Worm (Caenorhabditis elegans) whole organism, L4 larva: Measurements from ENCODE around the gene F52H2.5.

Experiments used
- F26F4.8 ChIP-seq: fragments of 200-800 bp; sonication (Bioruptor generic); conservative IDR thresholded peaks from 2 replicates; pipeline ENCODE4 v1.3.6; 2022; ENCODE audit warnings: missing genetic modification characterization, missing compliant biosample characterization
- F49E8.2 ChIP-seq: sonication (generic microtip); optimal IDR thresholded peaks from 2 replicates; lab custom pipeline; 2016; ENCODE audit warnings: missing compliant biosample characterization, mild to moderate bottlenecking, missing genetic modification characterization, borderline replicate concordance
- R02D3.7 ChIP-seq: fragments of 150-350 bp; sonication (generic microtip); optimal IDR thresholded peaks from 3 replicates; lab custom pipeline; 2014; ENCODE audit warnings: missing biosample characterization, missing genetic modification characterization
- T20F7.1 ChIP-seq: fragments of 200-800 bp; sonication (Bioruptor generic); optimal IDR thresholded peaks from 2 replicates; lab custom pipeline; 2018; ENCODE audit warnings: mild to moderate bottlenecking, missing genetic modification characterization, missing compliant biosample characterization
- T26A8.4 ChIP-seq: fragments of 200-800 bp; sonication (Bioruptor generic); IDR thresholded peaks from 2 replicates; pipeline ENCODE4 v1.3.6; 2022; ENCODE audit warnings: missing genetic modification characterization, missing compliant biosample characterization
- Y105C5A.15 ChIP-seq: fragments of 200-800 bp; sonication (Bioruptor generic); IDR thresholded peaks from 2 replicates; pipeline ENCODE4 v1.3.6; 2022; ENCODE audit warnings: missing genetic modification characterization, missing compliant biosample characterization
- Y48G9A.11 ChIP-seq: fragments of 200-800 bp; sonication (Bioruptor generic); IDR thresholded peaks from 2 replicates; pipeline ENCODE4 v1.3.6; 2022; ENCODE audit warnings: missing genetic modification reagents, missing genetic modification characterization, missing compliant biosample characterization
- ZK546.5 ChIP-seq, 2 experiments: sonication (generic microtip); optimal IDR thresholded peaks; 2 replicates each; lab custom pipeline; 2017; ENCODE audit warnings: missing biosample characterization in 2 of 2, missing genetic modification characterization in 2 of 2
- aly-2 ChIP-seq: sonication (generic microtip); optimal IDR thresholded peaks from 2 replicates; lab custom pipeline; 2018; ENCODE audit warnings: missing biosample characterization, missing genetic modification characterization
- ama-1 ChIP-seq: fragments of 150-350 bp; optimal IDR thresholded peaks from 2 replicates; lab custom pipeline; 2014; ENCODE audit warnings: inconsistent platforms, mixed read lengths
- arid-1 ChIP-seq: fragments of 200-800 bp; sonication (Bioruptor generic); conservative IDR thresholded peaks from 2 replicates; pipeline ENCODE4 v1.3.6; 2022; ENCODE audit warnings: missing genetic modification reagents, missing genetic modification characterization, missing compliant biosample characterization
- ceh-20 ChIP-seq: fragments of 200-800 bp; sonication (Bioruptor generic); IDR thresholded peaks from 2 replicates; pipeline ENCODE4 v1.3.6; 2022; ENCODE audit warnings: missing genetic modification reagents, missing genetic modification characterization, missing compliant biosample characterization
- ceh-44 ChIP-seq: fragments of 200-800 bp; sonication (Bioruptor generic); IDR thresholded peaks from 2 replicates; pipeline ENCODE4 v1.3.6; 2022; ENCODE audit warnings: missing genetic modification reagents, missing genetic modification characterization, missing compliant biosample characterization
- ceh-62 ChIP-seq: sonication (generic microtip); optimal IDR thresholded peaks from 2 replicates; lab custom pipeline; 2017; ENCODE audit warnings: missing biosample characterization, missing genetic modification characterization
- ces-1 ChIP-seq: fragments of 150-350 bp; sonication (generic microtip); optimal IDR thresholded peaks from 4 replicates; lab custom pipeline; 2014; ENCODE audit warnings: missing biosample characterization, missing genetic modification reagents, missing genetic modification characterization
- daf-12 ChIP-seq: fragments of 150-350 bp; optimal IDR thresholded peaks from 2 replicates; lab custom pipeline; 2014; ENCODE audit warnings: missing biosample characterization, missing genetic modification reagents, missing genetic modification characterization
- daf-16 ChIP-seq, 3 experiments: sonication (generic microtip); optimal IDR thresholded peaks; 2 replicates each; lab custom pipeline; 2016 to 2017; ENCODE audit warnings: missing genetic modification characterization in 3 of 3, missing genetic modification reagents in 3 of 3, mild to moderate bottlenecking in 2 of 3, missing compliant biosample characterization in 2 of 3, missing biosample characterization in 1 of 3, moderate library complexity in 1 of 3
- daf-8 ChIP-seq: fragments of 200-800 bp; sonication (Bioruptor generic); IDR thresholded peaks from 2 replicates; pipeline ENCODE4 v1.3.6; 2022; ENCODE audit warnings: missing genetic modification characterization, missing compliant biosample characterization
- dmd-6 ChIP-seq: fragments of 200-800 bp; sonication (Bioruptor generic); IDR thresholded peaks from 2 replicates; pipeline ENCODE4 v1.3.6; 2022; ENCODE audit warnings: missing genetic modification reagents, missing genetic modification characterization, missing compliant biosample characterization
- dpl-1 ChIP-seq: fragments of 150-350 bp; optimal IDR thresholded peaks from 2 replicates; lab custom pipeline; 2014; ENCODE audit warnings: missing biosample characterization, missing genetic modification reagents, missing genetic modification characterization
- duxl-1 ChIP-seq: sonication (generic microtip); optimal IDR thresholded peaks from 2 replicates; lab custom pipeline; 2016; ENCODE audit warnings: mild to moderate bottlenecking, missing genetic modification characterization, moderate library complexity, missing compliant biosample characterization; ENCODE audit not compliant: poor library complexity
- egl-27 ChIP-seq: sonication (generic microtip); optimal IDR thresholded peaks from 3 replicates; lab custom pipeline; 2017; ENCODE audit warnings: missing biosample characterization, missing genetic modification reagents, missing genetic modification characterization
- gei-8 ChIP-seq: fragments of 200-800 bp; sonication (Bioruptor generic); optimal IDR thresholded peaks from 2 replicates; lab custom pipeline; 2018; ENCODE audit warnings: mild to moderate bottlenecking, missing genetic modification characterization, missing compliant biosample characterization
- hlh-11 ChIP-seq: fragments of 200-800 bp; sonication (Bioruptor generic); optimal IDR thresholded peaks from 2 replicates; lab custom pipeline; 2018; ENCODE audit warnings: mild to moderate bottlenecking, missing genetic modification characterization, missing compliant biosample characterization
- lim-7 ChIP-seq: fragments of 200-800 bp; sonication (Bioruptor generic); IDR thresholded peaks from 2 replicates; pipeline ENCODE4 v1.3.6; 2022; ENCODE audit warnings: missing genetic modification characterization, missing compliant biosample characterization
- lin-13 ChIP-seq: fragments of 150-350 bp; optimal IDR thresholded peaks from 2 replicates; lab custom pipeline; 2014; ENCODE audit warnings: missing biosample characterization, missing genetic modification reagents, missing genetic modification characterization
- lsy-2 ChIP-seq, 2 experiments: fragments of 150-350 bp in 1 of 2; sonication (generic microtip) in 1 of 2; optimal IDR thresholded peaks; 2 replicates each; lab custom pipeline; 2014 to 2017; ENCODE audit warnings: missing biosample characterization in 2 of 2, missing genetic modification characterization in 2 of 2
- madf-5 ChIP-seq, 2 experiments: fragments of 200-800 bp; sonication (Bioruptor generic); IDR thresholded peaks; 2 replicates each; pipeline ENCODE4 v1.3.6; 2022; ENCODE audit warnings: missing compliant biosample characterization in 2 of 2, missing genetic modification characterization in 2 of 2
- madf-9 ChIP-seq: fragments of 200-800 bp; sonication (Bioruptor generic); conservative IDR thresholded peaks from 2 replicates; pipeline ENCODE4 v1.3.6; 2022; ENCODE audit warnings: missing genetic modification reagents, missing genetic modification characterization, missing compliant biosample characterization
- mdt-29 ChIP-seq: fragments of 200-800 bp; sonication (Bioruptor generic); IDR thresholded peaks from 2 replicates; pipeline ENCODE4 v1.3.6; 2022; ENCODE audit warnings: missing genetic modification reagents, missing genetic modification characterization, missing compliant biosample characterization
- mep-1 ChIP-seq: fragments of 150-350 bp; sonication (generic microtip); optimal IDR thresholded peaks from 3 replicates; lab custom pipeline; 2014; ENCODE audit warnings: missing biosample characterization, missing genetic modification characterization
- nhr-10 ChIP-seq: fragments of 150-350 bp; optimal IDR thresholded peaks from 2 replicates; lab custom pipeline; 2014; ENCODE audit warnings: missing biosample characterization, missing genetic modification characterization
- nhr-11 ChIP-seq: fragments of 150-350 bp; optimal IDR thresholded peaks from 2 replicates; lab custom pipeline; 2014; ENCODE audit warnings: missing biosample characterization, missing genetic modification characterization
- nhr-25 ChIP-seq: sonication (generic microtip); optimal IDR thresholded peaks from 2 replicates; lab custom pipeline; 2017; ENCODE audit warnings: missing genetic modification characterization, mild to moderate bottlenecking, missing compliant biosample characterization, antibody characterized with exemption, moderate library complexity, borderline replicate concordance; ENCODE audit not compliant: insufficient read depth
- nhr-41 ChIP-seq: fragments of 200-800 bp; sonication (Bioruptor generic); IDR thresholded peaks from 2 replicates; pipeline ENCODE4 v1.3.6; 2022; ENCODE audit warnings: missing genetic modification reagents, missing genetic modification characterization, missing compliant biosample characterization
- nhr-77 ChIP-seq: fragments of 150-350 bp; optimal IDR thresholded peaks from 2 replicates; lab custom pipeline; 2014; ENCODE audit warnings: missing biosample characterization, missing genetic modification characterization
- pha-4 ChIP-seq, 2 experiments: fragments of 150-350 bp in 1 of 2; fragments of 200-800 bp in 1 of 2; sonication (Bioruptor generic) in 1 of 2; IDR thresholded peaks in 1 of 2; optimal IDR thresholded peaks in 1 of 2; 2 replicates each; pipeline versions ENCODE4 v1.3.6 to Lab custom; 2014 to 2022; ENCODE audit warnings: missing genetic modification characterization in 2 of 2, missing genetic modification reagents in 2 of 2, missing biosample characterization in 1 of 2, missing compliant biosample characterization in 1 of 2
- pqm-1 ChIP-seq: sonication (generic microtip); optimal IDR thresholded peaks from 2 replicates; lab custom pipeline; 2017; ENCODE audit warnings: missing biosample characterization, missing genetic modification characterization
- saeg-2 ChIP-seq: fragments of 200-800 bp; sonication (Bioruptor generic); IDR thresholded peaks from 2 replicates; pipeline ENCODE4 v1.3.6; 2022; ENCODE audit warnings: missing genetic modification reagents, missing genetic modification characterization, missing compliant biosample characterization
- set-16 ChIP-seq: fragments of 200-800 bp; sonication (Bioruptor generic); IDR thresholded peaks from 2 replicates; pipeline ENCODE4 v1.3.6; 2022; ENCODE audit warnings: missing genetic modification reagents, missing genetic modification characterization, missing compliant biosample characterization
- snpc-4 ChIP-seq: fragments of 150-350 bp; optimal IDR thresholded peaks from 2 replicates; lab custom pipeline; 2014; ENCODE audit warnings: missing biosample characterization, missing genetic modification characterization
- spr-1 ChIP-seq: sonication (generic microtip); optimal IDR thresholded peaks from 2 replicates; lab custom pipeline; 2016; ENCODE audit warnings: mild to moderate bottlenecking, missing genetic modification characterization, missing compliant biosample characterization
- spr-3 ChIP-seq: fragments of 200-800 bp; sonication (Bioruptor generic); optimal IDR thresholded peaks from 2 replicates; lab custom pipeline; 2018; ENCODE audit warnings: mild to moderate bottlenecking, missing genetic modification characterization, missing compliant biosample characterization
- tag-97 ChIP-seq: fragments of 200-800 bp; sonication (Bioruptor generic); IDR thresholded peaks from 2 replicates; pipeline ENCODE4 v1.3.6; 2022; ENCODE audit warnings: missing genetic modification characterization, missing compliant biosample characterization
- unc-62 ChIP-seq, 3 experiments: fragments of 150-350 bp in 1 of 3; sonication (generic microtip); optimal IDR thresholded peaks in 2 of 3; peaks in 1 of 3; 1 replicate in 1 of 3; 2 replicates in 2 of 3; lab custom pipeline; 2014 to 2017; ENCODE audit warnings: missing biosample characterization in 3 of 3, missing genetic modification characterization in 3 of 3, missing genetic modification reagents in 3 of 3, missing genotype in 1 of 3
- vab-7 ChIP-seq: fragments of 200-800 bp; sonication (Bioruptor generic); IDR thresholded peaks from 2 replicates; pipeline ENCODE4 v1.3.6; 2022; ENCODE audit warnings: missing genetic modification reagents, missing genetic modification characterization, missing compliant biosample characterization
- zag-1 ChIP-seq: fragments of 150-350 bp; optimal IDR thresholded peaks from 2 replicates; lab custom pipeline; 2014; ENCODE audit warnings: missing biosample characterization, missing genetic modification characterization
- zfp-2 ChIP-seq: sonication (generic microtip); optimal IDR thresholded peaks from 2 replicates; lab custom pipeline; 2016; ENCODE audit warnings: mild to moderate bottlenecking, missing genetic modification characterization, missing compliant biosample characterization
- zfp-3 ChIP-seq: fragments of 200-800 bp; sonication (Bioruptor generic); conservative IDR thresholded peaks from 2 replicates; pipeline ENCODE4 v1.3.6; 2022; ENCODE audit warnings: missing genetic modification reagents, missing genetic modification characterization, missing compliant biosample characterization
- zip-2 ChIP-seq: fragments of 150-350 bp; optimal IDR thresholded peaks from 2 replicates; lab custom pipeline; 2014; ENCODE audit warnings: missing biosample characterization, missing genetic modification characterization

The F52H2.5 gene

ce11 chrX:2531276-2531675, 28.6 kb downstream of the F52H2.5 start (continued):
- TF ChIP-seq dmd-6 (GFP tag; lab: Robert Waterston, UW) (peak; percentile 35), unc-62 (GFP tag; optimal IDR thresholded peaks at IDR 0.05 in 1 of 2; lab: Kevin White, UChicago) (peak in 1 of 2 experiments; percentile 11), unc-62 (tag; optimal IDR thresholded peaks at IDR 0.05; lab: Kevin White, UChicago) (no peak), spr-3 (GFP tag; lab: Kevin White, UChicago) (peak; percentile 9), nhr-11 (no peak), set-16 (GFP tag; lab: Robert Waterston, UW) (no peak), mdt-29 (GFP tag; lab: Robert Waterston, UW) (peak; percentile 73), pqm-1 (tag; lab: Kevin White, UChicago) (no peak), ama-1 (lab: Kevin White, UChicago) (no peak), zag-1 (tag; lab: Kevin White, UChicago) (no peak), madf-9 (GFP tag; lab: Robert Waterston, UW) (peak; percentile 53), madf-5 (GFP tag; IDR thresholded peaks at IDR 0.05; lab: Robert Waterston, UW) (no peak), nhr-41 (GFP tag; lab: Robert Waterston, UW) (peak; percentile 66; the same call in 1 of the 2 replicates), T20F7.1 (GFP tag; lab: Kevin White, UChicago) (peak; percentile 39), zfp-2 (tag; lab: Kevin White, UChicago) (peak; percentile 12), nhr-10 (tag; lab: Kevin White, UChicago) (no peak), nhr-77 (tag; lab: Kevin White, UChicago) (no peak), dpl-1 (GFP tag; lab: Kevin White, UChicago) (no peak), vab-7 (peak; percentile 77), ces-1 (GFP tag; lab: Kevin White, UChicago) (no peak), gei-8 (GFP tag; lab: Kevin White, UChicago) (peak; percentile 29), lim-7 (GFP tag; lab: Robert Waterston, UW) (peak; percentile 81), spr-1 (peak; percentile 12), egl-27 (tag; lab: Kevin White, UChicago) (no peak), duxl-1 (tag; lab: Kevin White, UChicago) (peak; percentile 65), daf-12 (tag; lab: Kevin White, UChicago) (no peak), tag-97 (GFP tag; lab: Robert Waterston, UW) (no peak), F26F4.8 (GFP tag; lab: Robert Waterston, UW) (0 out of 2 replicates have a peak, but pooled peaks have one; percentile 35), daf-16 (GFP tag; optimal IDR thresholded peaks at IDR 0.05; lab: Kevin White, UChicago) (peak; percentile 62 to 76), daf-16 (tag; optimal IDR thresholded peaks at IDR 0.05; lab: Kevin White, UChicago) (peak; percentile 79), T26A8.4 (GFP tag; lab: Robert Waterston, UW) (0 out of 2 replicates have a peak, but pooled peaks have one; percentile 34), lin-13 (peak; percentile 29), ZK546.5 (tag; optimal IDR thresholded peaks at IDR 0.05; lab: Kevin White, UChicago) (no peak), Y105C5A.15 (no peak), zfp-3 (no peak), aly-2 (tag; lab: Kevin White, UChicago) (no peak), zip-2 (tag; lab: Kevin White, UChicago) (peak; percentile 55), pha-4 (GFP tag; IDR thresholded peaks at IDR 0.05; lab: Robert Waterston, UW) (peak; percentile 70; the same call in 1 of the 2 replicates), pha-4 (tag; optimal IDR thresholded peaks at IDR 0.05; lab: Kevin White, UChicago) (no peak), mep-1 (tag; lab: Kevin White, UChicago) (no peak), snpc-4 (tag; lab: Kevin White, UChicago) (no peak), saeg-2 (GFP tag; lab: Robert Waterston, UW) (no peak), daf-8 (no peak), arid-1 (GFP tag; lab: Robert Waterston, UW) (peak; percentile 75), ceh-62 (tag; lab: Kevin White, UChicago) (no peak), lsy-2 (tag; optimal IDR thresholded peaks at IDR 0.05; lab: Kevin White, UChicago) (peak in 1 of 2 experiments; percentile 53), R02D3.7 (no peak), ceh-20 (GFP tag; lab: Robert Waterston, UW) (no peak), ceh-44 (GFP tag; lab: Robert Waterston, UW) (0 out of 2 replicates have a peak, but pooled peaks have one; percentile 48), nhr-25 (no peak), Y48G9A.11 (GFP tag; lab: Robert Waterston, UW) (peak; percentile 75), F49E8.2 (tag; lab: Kevin White, UChicago) (peak; percentile 22), hlh-11 (tag; lab: Kevin White, UChicago) (peak; percentile 39)
